Fruit fly (Drosophila melanogaster): ENCODE measurements around the gene CG5937.
A peak's percentile ranks its signal among the peaks of the same experiment; 100 is the strongest.

The CG5937 gene

DNA sequence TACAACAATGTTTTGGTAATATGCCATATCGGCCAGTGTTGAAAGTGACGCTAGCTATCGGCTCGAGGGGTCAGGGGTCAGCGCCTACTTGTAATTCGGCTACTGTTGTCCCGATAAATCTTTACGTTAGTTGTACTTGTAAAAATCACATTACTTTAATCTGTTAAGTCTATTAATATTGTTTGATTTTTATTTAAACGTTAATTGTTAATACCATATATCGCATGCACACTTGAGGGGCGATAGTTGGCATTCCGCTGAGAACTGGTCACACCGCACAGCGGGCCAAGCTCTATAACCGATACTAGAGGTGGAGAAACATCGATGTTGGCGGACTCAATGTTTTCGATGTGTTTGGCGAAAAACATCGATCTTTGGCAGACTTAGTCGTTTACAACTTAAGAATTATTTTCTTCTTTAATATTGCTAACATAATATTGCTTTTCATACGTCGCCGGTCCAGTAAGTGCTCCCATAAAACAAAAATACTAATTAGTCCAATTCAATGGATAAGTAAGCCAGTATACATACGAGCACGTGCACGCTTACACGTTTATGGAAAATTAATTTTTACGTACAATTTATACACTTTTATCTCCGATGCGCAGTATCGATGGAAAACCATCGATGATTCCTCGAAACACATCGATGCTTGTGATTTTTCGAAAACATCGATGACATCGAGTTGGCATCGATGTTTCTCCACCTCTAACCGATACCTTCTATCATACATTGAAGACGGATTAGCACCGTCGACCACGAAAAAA is 2.4 kb upstream of the CG5937 start, which contains the start of the genes rux and MCTS1 (continued):
- TF ChIP-seq Eip78C (GFP tag), result peak; percentile 59
- TF ChIP-seq CG34406 (GFP tag; optimal IDR thresholded peaks at IDR 0.05), result no peak
- no peak for TF ChIP-seq CG7368 (GFP tag; optimal IDR thresholded peaks at IDR 0.05)
- no peak for TF ChIP-seq Blimp-1 (GFP tag; optimal IDR thresholded peaks at IDR 0.05)
- peak; percentile 26 for TF ChIP-seq cyc (GFP tag; optimal IDR thresholded peaks at IDR 0.05)
- TF ChIP-seq CG6808 (GFP tag; optimal IDR thresholded peaks at IDR 0.05), result no peak
- no peak for TF ChIP-seq Ets96B (tag; optimal IDR thresholded peaks at IDR 0.05)
- no peak for TF ChIP-seq acj6 (GFP tag; optimal IDR thresholded peaks at IDR 0.05)
- no peak for TF ChIP-seq Ets21C (GFP tag; optimal IDR thresholded peaks at IDR 0.05)

DNA sequence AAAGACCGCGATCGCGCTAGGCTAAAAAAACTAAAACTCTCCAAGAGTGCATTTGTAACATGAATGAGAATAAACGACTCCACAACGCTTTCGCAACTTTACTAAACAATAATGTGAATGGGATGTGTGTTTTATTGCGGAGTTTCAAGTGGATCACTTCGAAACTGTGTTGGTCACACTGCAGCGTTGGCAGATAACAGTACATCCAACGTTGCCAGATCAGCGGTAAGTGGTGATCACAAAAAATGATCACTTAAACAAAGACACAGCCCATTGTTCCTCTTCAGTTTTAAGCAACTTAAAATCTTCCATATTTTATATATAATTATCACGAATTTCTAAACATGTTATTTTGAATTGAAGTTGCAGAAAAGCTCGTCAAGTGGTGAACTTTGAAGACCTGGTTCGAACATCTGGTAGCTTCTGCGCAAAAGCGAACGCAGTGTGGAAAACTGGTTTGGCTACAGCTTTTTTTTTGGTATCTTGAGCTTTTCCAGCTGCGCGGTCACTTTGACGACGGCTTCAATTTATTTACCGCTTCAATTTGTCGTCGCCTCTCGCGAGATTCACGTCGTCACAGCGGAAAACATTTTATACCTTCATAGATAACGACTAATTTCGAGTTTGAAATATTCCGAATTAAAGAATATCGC is 10.6 kb downstream of the CG5937 start, which contains the start of gene CG5921:
Gene CG5921, plus strand, starts transcription at position 547 of the 653 bp plus-strand sequence.
- TF ChIP-seq svp (GFP tag), result peak; percentile 43
- TF ChIP-seq Eip78C (GFP tag), result peak; percentile 68
- TF ChIP-seq Ets96B (tag; optimal IDR thresholded peaks at IDR 0.05), result no peak
- TF ChIP-seq CG11902 (GFP tag; optimal IDR thresholded peaks at IDR 0.05), result no peak
- TF ChIP-seq Blimp-1 (GFP tag; optimal IDR thresholded peaks at IDR 0.05), result no peak
- peak; percentile 16 for TF ChIP-seq esn (GFP tag; optimal IDR thresholded peaks at IDR 0.05)
- TF ChIP-seq Met (GFP tag; optimal IDR thresholded peaks at IDR 0.05), result no peak
- TF ChIP-seq fkh (GFP tag; optimal IDR thresholded peaks at IDR 0.05), result no peak
- TF ChIP-seq CG6808 (GFP tag; optimal IDR thresholded peaks at IDR 0.05), result no peak
- peak; percentile 29 for TF ChIP-seq Smox (GFP tag; optimal IDR thresholded peaks at IDR 0.05)
- peak; percentile 13 for TF ChIP-seq Sox102F (GFP tag; optimal IDR thresholded peaks at IDR 0.05)
- no peak for TF ChIP-seq cyc (GFP tag; optimal IDR thresholded peaks at IDR 0.05)
- TF ChIP-seq pdm3 (GFP tag; optimal IDR thresholded peaks at IDR 0.05), result no peak

DNA sequence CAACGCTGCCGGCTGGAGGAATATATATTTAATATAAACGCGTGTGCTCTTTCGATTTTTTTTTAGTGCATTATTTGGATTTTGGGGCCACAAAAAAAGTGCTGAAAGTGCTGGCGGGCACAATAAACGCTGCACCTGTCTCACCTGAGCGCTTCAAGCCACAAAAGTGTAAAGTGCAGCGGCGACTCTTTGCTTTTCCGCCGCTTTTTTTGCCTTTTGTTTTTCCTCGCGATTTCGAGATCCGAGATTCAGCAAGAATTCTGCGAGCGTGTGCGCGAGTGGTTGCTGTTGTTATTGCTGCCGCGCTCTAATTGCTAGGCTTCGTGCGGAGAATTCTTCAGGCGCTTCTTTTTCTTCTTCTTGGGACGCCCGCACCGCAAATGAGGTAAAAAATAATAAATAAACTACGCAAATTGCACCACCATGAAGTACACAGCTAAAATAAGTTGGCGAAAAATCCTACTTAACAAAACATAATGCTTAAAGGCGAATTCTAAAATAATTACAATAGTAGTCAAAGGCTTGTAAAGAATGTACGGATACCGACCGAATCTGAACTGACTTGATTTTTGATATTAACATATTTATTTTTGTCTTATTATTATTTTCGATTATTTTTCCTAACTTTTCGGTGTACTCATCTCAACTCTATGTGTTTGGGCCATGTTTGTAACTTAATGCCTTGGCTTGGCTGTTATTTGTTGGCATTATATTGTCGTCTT is 11.3 kb downstream of the CG5937 start:
- TF ChIP-seq CG11902 (GFP tag; optimal IDR thresholded peaks at IDR 0.05) (no peak), Smox (GFP tag; optimal IDR thresholded peaks at IDR 0.05) (no peak), Gug (GFP tag; IDR thresholded peaks at IDR 0.05) (no peak), OdsH (GFP tag; optimal IDR thresholded peaks at IDR 0.05) (peak; percentile 4), CG8632 (GFP tag; optimal IDR thresholded peaks at IDR 0.05) (no peak), CG16779 (tag; optimal IDR thresholded peaks at IDR 0.05) (no peak), svp (GFP tag) (peak; percentile 1), CG8319 (GFP tag; optimal IDR thresholded peaks at IDR 0.05) (no peak), CG4318 (GFP tag; optimal IDR thresholded peaks at IDR 0.05) (no peak), salr (GFP tag; optimal IDR thresholded peaks at IDR 0.05) (no peak), Hr39 (GFP tag; optimal IDR thresholded peaks at IDR 0.05) (no peak), Hr38 (GFP tag; optimal IDR thresholded peaks at IDR 0.05) (no peak), eg (GFP tag; IDR thresholded peaks at IDR 0.05) (peak; percentile 53; the same call in 2 of the 3 replicates), fd85E (GFP tag; optimal IDR thresholded peaks at IDR 0.05) (no peak), CG6854 (GFP tag; optimal IDR thresholded peaks at IDR 0.05) (no peak), CG7368 (GFP tag; optimal IDR thresholded peaks at IDR 0.05) (no peak), CG15336 (GFP tag; IDR thresholded peaks at IDR 0.05) (peak; percentile 66; the same call in 1 of the 2 replicates), Ets96B (tag; optimal IDR thresholded peaks at IDR 0.05) (peak; percentile 0), vri (GFP tag; optimal IDR thresholded peaks at IDR 0.05) (no peak), CG11762 (GFP tag; optimal IDR thresholded peaks at IDR 0.05; ENCODE audit: insufficient read depth) (no peak), CG10631 (GFP tag; optimal IDR thresholded peaks at IDR 0.05) (no peak), CG6808 (GFP tag; optimal IDR thresholded peaks at IDR 0.05) (no peak), achi (GFP tag; optimal IDR thresholded peaks at IDR 0.05) (no peak), fkh (GFP tag; optimal IDR thresholded peaks at IDR 0.05) (no peak), CG10669 (GFP tag; optimal IDR thresholded peaks at IDR 0.05) (no peak), CG1621 (tag; optimal IDR thresholded peaks at IDR 0.05) (no peak), CG32006 (GFP tag; optimal IDR thresholded peaks at IDR 0.05) (peak; percentile 37), pdm3 (GFP tag; optimal IDR thresholded peaks at IDR 0.05) (peak; percentile 9), Blimp-1 (GFP tag; optimal IDR thresholded peaks at IDR 0.05) (no peak), lz (GFP tag; optimal IDR thresholded peaks at IDR 0.05) (no peak), CG6792 (GFP tag; optimal IDR thresholded peaks at IDR 0.05) (no peak), Eip75B (GFP tag; optimal IDR thresholded peaks at IDR 0.05) (no peak), Lpt (GFP tag; optimal IDR thresholded peaks at IDR 0.05) (no peak), CG6276 (GFP tag; optimal IDR thresholded peaks at IDR 0.05) (no peak), Hr4 (GFP tag; optimal IDR thresholded peaks at IDR 0.05) (no peak), acj6 (GFP tag; optimal IDR thresholded peaks at IDR 0.05) (no peak)

All from whole organism, prepupa.